Fruit fly (Drosophila melanogaster): ENCODE results near the gene Mpcp2.
A peak's percentile ranks its signal among the peaks of the same experiment; 100 is the strongest.

The Mpcp2 gene

dm6 chr3L:14553891-14554303 lies 16.4 kb downstream of the Mpcp2 start:
- TF ChIP-seq pan (optimal IDR thresholded peaks at IDR 0.05), result no peak
- TF ChIP-seq usp (GFP tag; optimal IDR thresholded peaks at IDR 0.05), result no peak
- TF ChIP-seq EcR (GFP tag; optimal IDR thresholded peaks at IDR 0.05), result no peak
- no peak for TF ChIP-seq CG8478 (optimal IDR thresholded peaks at IDR 0.05)
- TF ChIP-seq Dll (optimal IDR thresholded peaks at IDR 0.05), result no peak
- no peak for TF ChIP-seq psq (optimal IDR thresholded peaks at IDR 0.05)

- TF ChIP-seq Dll (optimal IDR thresholded peaks at IDR 0.05), result no peak
- no peak for TF ChIP-seq EcR (GFP tag; optimal IDR thresholded peaks at IDR 0.05)
- TF ChIP-seq psq (optimal IDR thresholded peaks at IDR 0.05), result no peak
- TF ChIP-seq CG8478 (optimal IDR thresholded peaks at IDR 0.05), result no peak
- no peak for TF ChIP-seq usp (GFP tag; optimal IDR thresholded peaks at IDR 0.05)
- TF ChIP-seq pan (optimal IDR thresholded peaks at IDR 0.05), result no peak
Observed at dm6 chr3L:14555052-14555451, 17.6 kb downstream of the Mpcp2 start.

dm6 chr3L:14556177-14556576 lies 18.7 kb downstream of the Mpcp2 start:
- peak in 1 of 2 experiments; percentile 47 for TF ChIP-seq EcR (GFP tag; optimal IDR thresholded peaks at IDR 0.05)
- TF ChIP-seq Dll (optimal IDR thresholded peaks at IDR 0.05), result no peak
- TF ChIP-seq psq (optimal IDR thresholded peaks at IDR 0.05), result no peak
- no peak for TF ChIP-seq CG8478 (optimal IDR thresholded peaks at IDR 0.05)
- no peak for TF ChIP-seq usp (GFP tag; optimal IDR thresholded peaks at IDR 0.05)
- no peak for TF ChIP-seq pan (optimal IDR thresholded peaks at IDR 0.05)

- no peak for TF ChIP-seq CG8478 (optimal IDR thresholded peaks at IDR 0.05)
- no peak for TF ChIP-seq Dll (optimal IDR thresholded peaks at IDR 0.05)
- no peak for TF ChIP-seq psq (optimal IDR thresholded peaks at IDR 0.05)
- no peak for TF ChIP-seq pan (optimal IDR thresholded peaks at IDR 0.05)
- TF ChIP-seq EcR (GFP tag; optimal IDR thresholded peaks at IDR 0.05), result no peak
- TF ChIP-seq usp (GFP tag; optimal IDR thresholded peaks at IDR 0.05), result no peak
Observed at dm6 chr3L:14556774-14557741, 19.6 kb downstream of the Mpcp2 start.

- TF ChIP-seq Dll (optimal IDR thresholded peaks at IDR 0.05) (no peak), usp (GFP tag; optimal IDR thresholded peaks at IDR 0.05) (no peak), EcR (GFP tag; optimal IDR thresholded peaks at IDR 0.05) (no peak), CG8478 (optimal IDR thresholded peaks at IDR 0.05) (no peak), pan (optimal IDR thresholded peaks at IDR 0.05) (no peak), psq (optimal IDR thresholded peaks at IDR 0.05) (no peak)
Observed at dm6 chr3L:14558018-14558417, 20.6 kb downstream of the Mpcp2 start.

dm6 chr3L:14558947-14559509 lies 21.6 kb downstream of the Mpcp2 start:
- TF ChIP-seq CG8478 (optimal IDR thresholded peaks at IDR 0.05), result no peak
- no peak for TF ChIP-seq psq (optimal IDR thresholded peaks at IDR 0.05)
- TF ChIP-seq EcR (GFP tag; optimal IDR thresholded peaks at IDR 0.05), result no peak
- no peak for TF ChIP-seq Dll (optimal IDR thresholded peaks at IDR 0.05)
- TF ChIP-seq usp (GFP tag; optimal IDR thresholded peaks at IDR 0.05), result no peak
- TF ChIP-seq pan (optimal IDR thresholded peaks at IDR 0.05), result no peak

- no peak for TF ChIP-seq psq (optimal IDR thresholded peaks at IDR 0.05)
- no peak for TF ChIP-seq pan (optimal IDR thresholded peaks at IDR 0.05)
- TF ChIP-seq usp (GFP tag; optimal IDR thresholded peaks at IDR 0.05), result no peak
- no peak for TF ChIP-seq EcR (GFP tag; optimal IDR thresholded peaks at IDR 0.05)
- no peak for TF ChIP-seq CG8478 (optimal IDR thresholded peaks at IDR 0.05)
- TF ChIP-seq Dll (optimal IDR thresholded peaks at IDR 0.05), result no peak
Observed at dm6 chr3L:14559659-14560058, 22.2 kb downstream of the Mpcp2 start, which contains the start of gene CG34039. Gene CG34039, plus strand, starts transcription at chr3L:14560000.

- no peak for TF ChIP-seq Dll (optimal IDR thresholded peaks at IDR 0.05)
- no peak for TF ChIP-seq pan (optimal IDR thresholded peaks at IDR 0.05)
- TF ChIP-seq psq (optimal IDR thresholded peaks at IDR 0.05), result no peak
- TF ChIP-seq EcR (GFP tag; optimal IDR thresholded peaks at IDR 0.05), result no peak
- no peak for TF ChIP-seq CG8478 (optimal IDR thresholded peaks at IDR 0.05)
- TF ChIP-seq usp (GFP tag; optimal IDR thresholded peaks at IDR 0.05), result no peak
Observed at dm6 chr3L:14560664-14561063, 23.2 kb downstream of the Mpcp2 start, which contains the start of gene Lk. Gene Lk, minus strand, starts transcription at chr3L:14560764.

dm6 chr3L:14562672-14563071 lies 25.2 kb downstream of the Mpcp2 start:
- no peak for TF ChIP-seq EcR (GFP tag; optimal IDR thresholded peaks at IDR 0.05)
- TF ChIP-seq usp (GFP tag; optimal IDR thresholded peaks at IDR 0.05), result no peak
- peak; percentile 0 for TF ChIP-seq CG8478 (optimal IDR thresholded peaks at IDR 0.05)
- TF ChIP-seq psq (optimal IDR thresholded peaks at IDR 0.05), result no peak
- no peak for TF ChIP-seq pan (optimal IDR thresholded peaks at IDR 0.05)
- TF ChIP-seq Dll (optimal IDR thresholded peaks at IDR 0.05), result no peak

- TF ChIP-seq CG8478 (optimal IDR thresholded peaks at IDR 0.05), result no peak
- TF ChIP-seq Dll (optimal IDR thresholded peaks at IDR 0.05), result no peak
- no peak for TF ChIP-seq usp (GFP tag; optimal IDR thresholded peaks at IDR 0.05)
- no peak for TF ChIP-seq EcR (GFP tag; optimal IDR thresholded peaks at IDR 0.05)
Observed at dm6 chr3L:14563461-14563860, 26.0 kb downstream of the Mpcp2 start.

dm6 chr3L:14564404-14564803 lies 27.0 kb downstream of the Mpcp2 start:
- TF ChIP-seq EcR (GFP tag; optimal IDR thresholded peaks at IDR 0.05) (no peak), Dll (optimal IDR thresholded peaks at IDR 0.05) (no peak), psq (optimal IDR thresholded peaks at IDR 0.05) (no peak), CG8478 (optimal IDR thresholded peaks at IDR 0.05) (no peak), pan (optimal IDR thresholded peaks at IDR 0.05) (no peak), usp (GFP tag; optimal IDR thresholded peaks at IDR 0.05) (no peak)

- TF ChIP-seq pan (optimal IDR thresholded peaks at IDR 0.05) (no peak), Dll (optimal IDR thresholded peaks at IDR 0.05) (no peak), usp (GFP tag; optimal IDR thresholded peaks at IDR 0.05) (no peak), EcR (GFP tag; optimal IDR thresholded peaks at IDR 0.05) (no peak), CG8478 (optimal IDR thresholded peaks at IDR 0.05) (no peak), psq (optimal IDR thresholded peaks at IDR 0.05) (no peak)
Observed at dm6 chr3L:14565134-14565587, 27.7 kb downstream of the Mpcp2 start.

Data from whole organism.